Fruit fly (Drosophila melanogaster) whole organism, embryonic: ENCODE data around the gene Ssadh.
A peak's percentile ranks its signal among the peaks of the same experiment; 100 is the strongest.

Source experiments
- Atf6 ChIP-seq: fragments of 200-800 bp; sonication (Bioruptor generic); IDR thresholded peaks from 2 replicates; pipeline ENCODE4 v1.3.6; 2022; ENCODE audit warnings: missing biosample characterization, missing genetic modification characterization
- Blimp-1 ChIP-seq: fragments of 200-800 bp; sonication (Bioruptor generic); optimal IDR thresholded peaks from 3 replicates; lab custom pipeline; 2018; ENCODE audit warnings: missing biosample characterization, missing genetic modification characterization, mild to moderate bottlenecking, moderate library complexity, missing genetic modification reagents
- CG10431 ChIP-seq: fragments of 200-800 bp; sonication (Bioruptor generic); optimal IDR thresholded peaks from 3 replicates; lab custom pipeline; 2018; ENCODE audit warnings: missing biosample characterization, mild to moderate bottlenecking, missing genetic modification characterization
- CG11093 ChIP-seq: fragments of 200-800 bp; sonication (Bioruptor generic); IDR thresholded peaks from 3 replicates; pipeline ENCODE4 v1.3.6; 2022; ENCODE audit warnings: missing biosample characterization, missing genetic modification characterization
- CG11504 ChIP-seq: fragments of 200-800 bp; sonication (Bioruptor generic); optimal IDR thresholded peaks from 3 replicates; lab custom pipeline; 2019; ENCODE audit warnings: missing biosample characterization, mild to moderate bottlenecking, missing genetic modification characterization, moderate library complexity
- CG12769 ChIP-seq: fragments of 200-800 bp; sonication (Bioruptor generic); optimal IDR thresholded peaks from 2 replicates; lab custom pipeline; 2019; ENCODE audit warnings: missing biosample characterization, mild to moderate bottlenecking, missing genetic modification characterization, moderate library complexity
- CG13894 ChIP-seq: fragments of 200-800 bp; sonication (Bioruptor generic); optimal IDR thresholded peaks from 3 replicates; lab custom pipeline; 2018; ENCODE audit warnings: missing biosample characterization, mild to moderate bottlenecking, missing genetic modification characterization, moderate library complexity
- CG14710 ChIP-seq: fragments of 200-800 bp; sonication (Bioruptor generic); optimal IDR thresholded peaks from 3 replicates; lab custom pipeline; 2019; ENCODE audit warnings: missing biosample characterization, mild to moderate bottlenecking, missing genetic modification characterization, moderate library complexity
- CG16815 ChIP-seq: fragments of 200-800 bp; sonication (Bioruptor generic); optimal IDR thresholded peaks from 3 replicates; lab custom pipeline; 2017; ENCODE audit warnings: missing biosample characterization, mild to moderate bottlenecking, missing genetic modification characterization
- CG17568 ChIP-seq: fragments of 200-800 bp; sonication (Bioruptor generic); optimal IDR thresholded peaks from 2 replicates; lab custom pipeline; 2018; ENCODE audit warnings: missing biosample characterization, mild to moderate bottlenecking, missing genetic modification characterization, moderate library complexity
- CG1832 ChIP-seq: fragments of 200-800 bp; sonication (Bioruptor generic); optimal IDR thresholded peaks from 2 replicates; lab custom pipeline; 2017; ENCODE audit warnings: missing biosample characterization, mild to moderate bottlenecking, missing genetic modification characterization, inconsistent platforms
- CG2129 ChIP-seq: fragments of 200-800 bp; sonication (Bioruptor generic); IDR thresholded peaks from 2 replicates; pipeline ENCODE4 v1.3.6; 2022; ENCODE audit warnings: missing biosample characterization, missing genetic modification characterization; ENCODE audit not compliant: partially characterized antibody
- CG2202 ChIP-seq: fragments of 200-800 bp; sonication (Bioruptor generic); optimal IDR thresholded peaks from 2 replicates; lab custom pipeline; 2018; ENCODE audit warnings: missing biosample characterization, mild to moderate bottlenecking, missing genetic modification characterization
- CG30020 ChIP-seq: fragments of 200-800 bp; optimal IDR thresholded peaks from 2 replicates; lab custom pipeline; 2019; ENCODE audit warnings: missing biosample characterization, mild to moderate bottlenecking, missing genetic modification characterization, moderate library complexity
- CG31441 ChIP-seq: fragments of 200-800 bp; sonication (Bioruptor generic); IDR thresholded peaks from 2 replicates; pipeline ENCODE4 v1.3.6; 2022; ENCODE audit warnings: missing biosample characterization, missing genetic modification characterization
- CG32772 ChIP-seq: fragments of 200-800 bp; sonication (Bioruptor generic); IDR thresholded peaks from 2 replicates; pipeline ENCODE4 v1.3.6; 2022; ENCODE audit warnings: missing biosample characterization, missing genetic modification characterization
- CG4282 ChIP-seq: fragments of 200-800 bp; sonication (Bioruptor generic); optimal IDR thresholded peaks from 2 replicates; lab custom pipeline; 2016; ENCODE audit warnings: missing biosample characterization, missing genetic modification characterization
- CG7357 ChIP-seq: fragments of 200-800 bp; sonication (Bioruptor generic); IDR thresholded peaks from 3 replicates; pipeline ENCODE4 v1.3.6; 2022; ENCODE audit warnings: missing biosample characterization, missing genetic modification characterization
- CG7556 ChIP-seq: fragments of 200-800 bp; sonication (Bioruptor generic); optimal IDR thresholded peaks from 2 replicates; lab custom pipeline; 2017; ENCODE audit warnings: missing biosample characterization, mild to moderate bottlenecking, missing genetic modification characterization
- CG8290 ChIP-seq, 3 experiments: fragments of 200-800 bp; sonication (Bioruptor generic); optimal IDR thresholded peaks; 2 replicates each; lab custom pipeline; 2016 to 2019; ENCODE audit warnings: missing biosample characterization in 3 of 3, missing genetic modification characterization in 3 of 3, mild to moderate bottlenecking in 2 of 3, moderate library complexity in 1 of 3
- CG8388 ChIP-seq: fragments of 200-800 bp; sonication (Bioruptor generic); optimal IDR thresholded peaks from 2 replicates; lab custom pipeline; 2019; ENCODE audit warnings: missing biosample characterization, mild to moderate bottlenecking, missing genetic modification characterization, moderate library complexity
- CG8765 ChIP-seq: fragments of 200-800 bp; sonication (Bioruptor generic); IDR thresholded peaks from 2 replicates; pipeline ENCODE4 v1.3.6; 2022; ENCODE audit warnings: missing biosample characterization, missing genetic modification characterization
- Chrac-16 ChIP-seq: fragments of 200-800 bp; sonication (Bioruptor generic); optimal IDR thresholded peaks from 3 replicates; lab custom pipeline; 2016; ENCODE audit warnings: missing biosample characterization, missing genetic modification characterization
- CoRest ChIP-seq: fragments of 200-800 bp; sonication (Bioruptor generic); optimal IDR thresholded peaks from 3 replicates; lab custom pipeline; 2018; ENCODE audit warnings: missing biosample characterization, mild to moderate bottlenecking, missing genetic modification characterization, moderate library complexity
- Ets97D ChIP-seq: fragments of 200-800 bp; sonication (Bioruptor generic); optimal IDR thresholded peaks from 3 replicates; lab custom pipeline; 2016; ENCODE audit warnings: missing biosample characterization, missing genetic modification characterization
- Nf-YA ChIP-seq: fragments of 200-800 bp; sonication (Bioruptor generic); IDR thresholded peaks from 2 replicates; pipeline ENCODE4 v1.3.6; 2022; ENCODE audit warnings: missing biosample characterization, missing genetic modification characterization
- Nf-YB ChIP-seq: fragments of 200-800 bp; sonication (Bioruptor generic); optimal IDR thresholded peaks from 3 replicates; lab custom pipeline; 2019; ENCODE audit warnings: missing biosample characterization, mild to moderate bottlenecking, missing genetic modification characterization, moderate library complexity
- Rx ChIP-seq: fragments of 200-800 bp; sonication (Bioruptor generic); IDR thresholded peaks from 2 replicates; pipeline ENCODE4 v1.3.6; 2022; ENCODE audit warnings: missing biosample characterization, missing genetic modification characterization
- ac ChIP-seq: fragments of 200-800 bp; sonication (Bioruptor generic); optimal IDR thresholded peaks from 3 replicates; lab custom pipeline; 2017; ENCODE audit warnings: missing biosample characterization, mild to moderate bottlenecking, missing genetic modification characterization
- az2 ChIP-seq: fragments of 200-800 bp; sonication (Bioruptor generic); optimal IDR thresholded peaks from 3 replicates; lab custom pipeline; 2016; ENCODE audit warnings: missing biosample characterization, missing genetic modification characterization
- bsh ChIP-seq, 2 experiments: fragments of 200-800 bp; sonication (Bioruptor generic); optimal IDR thresholded peaks; 2 replicates each; lab custom pipeline; 2017 to 2018; ENCODE audit warnings: mild to moderate bottlenecking in 2 of 2, missing biosample characterization in 2 of 2, missing genetic modification characterization in 2 of 2, moderate library complexity in 1 of 2
- chinmo ChIP-seq: fragments of 200-800 bp; sonication (Bioruptor generic); IDR thresholded peaks from 4 replicates; pipeline ENCODE4 v1.3.6; 2022; ENCODE audit warnings: missing biosample characterization, missing genetic modification characterization; ENCODE audit not compliant: partially characterized antibody
- chn ChIP-seq: fragments of 200-800 bp; sonication (Bioruptor generic); optimal IDR thresholded peaks from 2 replicates; lab custom pipeline; 2016; ENCODE audit warnings: missing biosample characterization, missing genetic modification characterization
- dmrt11E ChIP-seq: fragments of 200-800 bp; sonication (Bioruptor generic); optimal IDR thresholded peaks from 3 replicates; lab custom pipeline; 2018; ENCODE audit warnings: missing biosample characterization, mild to moderate bottlenecking, missing genetic modification characterization, moderate library complexity
- emc ChIP-seq: fragments of 200-800 bp; sonication (Bioruptor generic); optimal IDR thresholded peaks from 2 replicates; lab custom pipeline; 2016; ENCODE audit warnings: missing biosample characterization, missing genetic modification characterization
- en ChIP-seq: fragments of 200-800 bp; sonication (Bioruptor generic); optimal IDR thresholded peaks from 2 replicates; lab custom pipeline; 2016; ENCODE audit warnings: missing biosample characterization, missing genetic modification characterization
- ewg ChIP-seq: fragments of 200-800 bp; sonication (Bioruptor generic); optimal IDR thresholded peaks from 3 replicates; lab custom pipeline; 2017; ENCODE audit warnings: mild to moderate bottlenecking, missing biosample characterization, missing genetic modification reagents, missing genetic modification characterization
- fd102C ChIP-seq: fragments of 200-800 bp; sonication (Bioruptor generic); optimal IDR thresholded peaks from 2 replicates; lab custom pipeline; 2018; ENCODE audit warnings: missing biosample characterization, mild to moderate bottlenecking, missing genetic modification characterization, moderate library complexity
- lilli ChIP-seq: fragments of 200-800 bp; sonication (Bioruptor generic); optimal IDR thresholded peaks from 3 replicates; lab custom pipeline; 2016; ENCODE audit warnings: missing biosample characterization, missing genetic modification characterization
- lola ChIP-seq, 3 experiments: fragments of >200 bp in 2 of 3; fragments of 200-800 bp in 1 of 3; sonication (Bioruptor generic) in 1 of 3; optimal IDR thresholded peaks; 2 replicates each; lab custom pipeline; 2017 to 2019; ENCODE audit warnings: missing biosample characterization in 3 of 3, missing genetic modification characterization in 3 of 3, mild to moderate bottlenecking in 1 of 3, moderate library complexity in 1 of 3
- peb ChIP-seq: fragments of 200-800 bp; sonication (Bioruptor generic); IDR thresholded peaks from 2 replicates; pipeline ENCODE4 v1.3.6; 2022; ENCODE audit warnings: missing biosample characterization, missing genetic modification characterization
- prd ChIP-seq, 3 experiments: fragments of >200 bp in 2 of 3; fragments of 200-800 bp in 1 of 3; sonication (Bioruptor generic) in 1 of 3; optimal IDR thresholded peaks in 2 of 3; IDR thresholded peaks in 1 of 3; 2 replicates in 2 of 3; 3 replicates in 1 of 3; pipeline versions ENCODE4 v1.3.6 to Lab custom; 2017 to 2022; ENCODE audit warnings: missing biosample characterization in 1 of 3, missing genetic modification characterization in 1 of 3
- pros ChIP-seq: fragments of 200-800 bp; sonication (Bioruptor generic); optimal IDR thresholded peaks from 3 replicates; lab custom pipeline; 2019; ENCODE audit warnings: missing biosample characterization, mild to moderate bottlenecking, missing genetic modification characterization, moderate library complexity
- sc ChIP-seq, 3 experiments: fragments of >200 bp in 2 of 3; fragments of 200-800 bp in 1 of 3; sonication (Bioruptor generic) in 1 of 3; optimal IDR thresholded peaks; 2 replicates in 2 of 3; 3 replicates in 1 of 3; lab custom pipeline; 2017; ENCODE audit warnings: mild to moderate bottlenecking in 1 of 3, missing biosample characterization in 1 of 3, missing genetic modification characterization in 1 of 3, missing genetic modification reagents in 1 of 3
- so ChIP-seq: fragments of 200-800 bp; sonication (Bioruptor generic); IDR thresholded peaks from 3 replicates; pipeline ENCODE4 v1.3.6; 2022; ENCODE audit warnings: missing biosample characterization, missing genetic modification characterization
- zfh1 ChIP-seq: fragments of 200-800 bp; sonication (Bioruptor generic); IDR thresholded peaks from 3 replicates; pipeline ENCODE4 v1.3.6; 2022; ENCODE audit warnings: missing biosample characterization, missing genetic modification characterization

Ssadh gene

dm6 chr3R:25637294-25638174 lies 10.8 kb upstream of the Ssadh start, which contains the start of gene jigr1 (continued):
- TF ChIP-seq CG16815 (GFP tag; lab: Kevin White, UChicago), result peak; percentile 75
- TF ChIP-seq peb, result no peak
- TF ChIP-seq pros (GFP tag; lab: Kevin White, UChicago), result peak; percentile 97
- TF ChIP-seq Rx (GFP tag; lab: Robert Waterston, UW), result no peak
- no peak for TF ChIP-seq CG13894
- TF ChIP-seq CG10431 (GFP tag; lab: Kevin White, UChicago), result no peak
- TF ChIP-seq CG32772 (GFP tag; lab: Robert Waterston, UW), result no peak
- no peak for TF ChIP-seq CG12769 (tag; lab: Kevin White, UChicago)
- peak; percentile 69 for TF ChIP-seq CG14710 (tag; lab: Kevin White, UChicago)
- peak in 1 of 3 experiments; percentile 77 for TF ChIP-seq lola (GFP tag; optimal IDR thresholded peaks at IDR 0.05; lab: Kevin White, UChicago)
- TF ChIP-seq en (GFP tag; lab: Kevin White, UChicago), result no peak
- TF ChIP-seq Blimp-1 (GFP tag; lab: Kevin White, UChicago), result peak; percentile 3
- TF ChIP-seq CG11504 (tag; lab: Kevin White, UChicago), result peak; percentile 18
- no peak for TF ChIP-seq CG1832
- no peak for TF ChIP-seq sc (optimal IDR thresholded peaks at IDR 0.05; lab: Kevin White, UChicago)
- peak; percentile 44 for TF ChIP-seq sc (GFP tag; optimal IDR thresholded peaks at IDR 0.05; lab: Kevin White, UChicago)
- TF ChIP-seq CG17568, result peak; percentile 22
- no peak for TF ChIP-seq Ets97D (GFP tag; lab: Kevin White, UChicago)
- TF ChIP-seq CG7556, result peak; percentile 46
- TF ChIP-seq fd102C (GFP tag; lab: Kevin White, UChicago), result peak; percentile 60
- TF ChIP-seq CG8290 (GFP tag; optimal IDR thresholded peaks at IDR 0.05; lab: Kevin White, UChicago), result peak; percentile 6
- TF ChIP-seq CG8290 (tag; optimal IDR thresholded peaks at IDR 0.05; lab: Kevin White, UChicago), result peak in 1 of 2 experiments; percentile 44
- peak; percentile 37 for TF ChIP-seq CG8388 (GFP tag; lab: Kevin White, UChicago)
- TF ChIP-seq bsh (GFP tag; optimal IDR thresholded peaks at IDR 0.05; lab: Kevin White, UChicago), result peak in 1 of 2 experiments; percentile 5
- peak; percentile 74 for TF ChIP-seq CG8765 (GFP tag; lab: Robert Waterston, UW)
- peak; percentile 45 for TF ChIP-seq Chrac-16 (GFP tag; lab: Kevin White, UChicago)
- peak; percentile 87 for TF ChIP-seq ac (GFP tag; lab: Kevin White, UChicago)
- TF ChIP-seq CG30020 (tag; lab: Kevin White, UChicago), result no peak
- peak; percentile 60; the same call in 1 of the 3 replicates for TF ChIP-seq zfh1 (GFP tag; lab: Robert Waterston, UW)
- peak; percentile 41 for TF ChIP-seq chn (GFP tag; lab: Kevin White, UChicago)
- TF ChIP-seq CG11093, result no peak
- no peak for TF ChIP-seq chinmo (GFP tag; lab: Robert Waterston, UW)
- TF ChIP-seq CG31441 (GFP tag; lab: Robert Waterston, UW), result peak; percentile 54
- TF ChIP-seq CG2202, result peak; percentile 32
- peak; percentile 27 for TF ChIP-seq Nf-YB (GFP tag; lab: Kevin White, UChicago)
- no peak for TF ChIP-seq emc (GFP tag; lab: Kevin White, UChicago)
- no peak for TF ChIP-seq CG7357 (GFP tag; lab: Robert Waterston, UW)
- TF ChIP-seq az2, result peak; percentile 29
- no peak for TF ChIP-seq prd (optimal IDR thresholded peaks at IDR 0.05; lab: Kevin White, UChicago)
- TF ChIP-seq prd (GFP tag; IDR thresholded peaks at IDR 0.05; lab: Robert Waterston, UW), result peak; percentile 81; the same call in 2 of the 3 replicates
- TF ChIP-seq Nf-YA (GFP tag; lab: Robert Waterston, UW), result no peak
- TF ChIP-seq lilli, result peak; percentile 28
- no peak for TF ChIP-seq CG2129 (GFP tag; lab: Robert Waterston, UW)
- TF ChIP-seq so, result 0 out of 3 replicates have a peak, but pooled peaks have one; percentile 24
- TF ChIP-seq ewg (GFP tag; lab: Kevin White, UChicago), result peak; percentile 1
- no peak for TF ChIP-seq Atf6
- TF ChIP-seq CG4282 (GFP tag; lab: Kevin White, UChicago), result no peak
- peak; percentile 37 for TF ChIP-seq CoRest
- TF ChIP-seq dmrt11E (tag; lab: Kevin White, UChicago), result peak; percentile 86
